Worm (Caenorhabditis elegans) whole organism, late embryonic: Measurements from ENCODE around the gene srh-193.
"Not testable (repeated sequence)": the region's sequence is repeated elsewhere in the genome, so short reads cannot be mapped to it uniquely, and the experiment has no call there.

Source experiments
- C08G9.2 ChIP-seq: sonication (generic microtip); optimal IDR thresholded peaks from 2 replicates; lab custom pipeline; 2016; ENCODE audit warnings: mild to moderate bottlenecking, missing genetic modification characterization, moderate library complexity, missing compliant biosample characterization
- Y22D7AL.16 ChIP-seq: sonication (generic microtip); optimal IDR thresholded peaks from 2 replicates; lab custom pipeline; 2016; ENCODE audit warnings: missing genetic modification characterization, missing compliant biosample characterization
- ama-1 ChIP-seq: fragments of 150-350 bp; optimal IDR thresholded peaks from 2 replicates; lab custom pipeline; 2014
- ceh-18 ChIP-seq: sonication (generic microtip); optimal IDR thresholded peaks from 2 replicates; lab custom pipeline; 2016; ENCODE audit warnings: missing genetic modification characterization, missing compliant biosample characterization
- ceh-24 ChIP-seq: sonication (generic microtip); optimal IDR thresholded peaks from 2 replicates; lab custom pipeline; 2016; ENCODE audit warnings: mild to moderate bottlenecking, missing genetic modification characterization, missing compliant biosample characterization
- ceh-31 ChIP-seq: sonication (generic microtip); optimal IDR thresholded peaks from 2 replicates; lab custom pipeline; 2016; ENCODE audit warnings: missing genetic modification characterization, missing compliant biosample characterization
- ceh-34 ChIP-seq: sonication (generic microtip); optimal IDR thresholded peaks from 2 replicates; lab custom pipeline; 2016; ENCODE audit warnings: mild to moderate bottlenecking, missing genetic modification characterization, missing compliant biosample characterization
- ceh-45 ChIP-seq: fragments of 200-800 bp; sonication (Bioruptor generic); IDR thresholded peaks from 2 replicates; pipeline ENCODE4 v1.3.6; 2022; ENCODE audit warnings: missing genetic modification reagents, missing genetic modification characterization, missing compliant biosample characterization
- ceh-48 ChIP-seq: sonication (generic microtip); optimal IDR thresholded peaks from 2 replicates; lab custom pipeline; 2016; ENCODE audit warnings: missing genetic modification characterization, inconsistent platforms, missing compliant biosample characterization
- ceh-6 ChIP-seq: fragments of 200-800 bp; sonication (Bioruptor generic); optimal IDR thresholded peaks from 2 replicates; lab custom pipeline; 2018; ENCODE audit warnings: mild to moderate bottlenecking, missing genetic modification characterization, missing compliant biosample characterization
- ceh-9 ChIP-seq: sonication (generic microtip); optimal IDR thresholded peaks from 2 replicates; lab custom pipeline; 2016; ENCODE audit warnings: mild to moderate bottlenecking, missing genetic modification characterization, inconsistent platforms, missing compliant biosample characterization
- che-1 ChIP-seq: sonication (generic microtip); optimal IDR thresholded peaks from 2 replicates; lab custom pipeline; 2016; ENCODE audit warnings: mild to moderate bottlenecking, missing genetic modification characterization, missing compliant biosample characterization
- dmd-4 ChIP-seq: sonication (generic microtip); optimal IDR thresholded peaks from 2 replicates; lab custom pipeline; 2016; ENCODE audit warnings: borderline replicate concordance, missing genetic modification characterization, missing compliant biosample characterization
- eyg-1 ChIP-seq: sonication (generic microtip); optimal IDR thresholded peaks from 2 replicates; lab custom pipeline; 2016; ENCODE audit warnings: missing genotype, missing genetic modification characterization, missing compliant biosample characterization
- fax-1 ChIP-seq: sonication (generic microtip); optimal IDR thresholded peaks from 2 replicates; lab custom pipeline; 2016; ENCODE audit warnings: missing genotype, missing genetic modification characterization, missing compliant biosample characterization
- fkh-10 ChIP-seq: fragments of 150-350 bp; optimal IDR thresholded peaks from 2 replicates; lab custom pipeline; 2014; ENCODE audit warnings: missing biosample characterization, missing genetic modification reagents, missing genetic modification characterization
- fkh-6 ChIP-seq: sonication (generic microtip); optimal IDR thresholded peaks from 2 replicates; lab custom pipeline; 2016; ENCODE audit warnings: missing genetic modification characterization, missing compliant biosample characterization
- hlh-13 ChIP-seq: fragments of 200-800 bp; sonication (Bioruptor generic); optimal IDR thresholded peaks from 2 replicates; lab custom pipeline; 2018; ENCODE audit warnings: mild to moderate bottlenecking, missing genetic modification characterization, missing compliant biosample characterization
- hlh-6 ChIP-seq: sonication (generic microtip); optimal IDR thresholded peaks from 2 replicates; lab custom pipeline; 2016; ENCODE audit warnings: missing genotype, missing genetic modification characterization, missing compliant biosample characterization
- hlh-8 ChIP-seq: sonication (generic microtip); optimal IDR thresholded peaks from 2 replicates; lab custom pipeline; 2016; ENCODE audit warnings: missing genotype, missing genetic modification characterization, missing compliant biosample characterization
- lim-6 ChIP-seq: sonication (generic microtip); optimal IDR thresholded peaks from 2 replicates; lab custom pipeline; 2016; ENCODE audit warnings: missing genetic modification characterization, missing compliant biosample characterization
- lin-11 ChIP-seq: fragments of 200-800 bp; sonication (Bioruptor generic); optimal IDR thresholded peaks from 2 replicates; lab custom pipeline; 2018; ENCODE audit warnings: mild to moderate bottlenecking, missing genetic modification characterization, missing compliant biosample characterization
- madf-2 ChIP-seq: sonication (generic microtip); optimal IDR thresholded peaks from 2 replicates; lab custom pipeline; 2017; ENCODE audit warnings: missing genetic modification characterization, missing compliant biosample characterization
- npax-4 ChIP-seq: sonication (generic microtip); optimal IDR thresholded peaks from 2 replicates; lab custom pipeline; 2016; ENCODE audit warnings: missing genetic modification characterization, missing compliant biosample characterization
- odd-2 ChIP-seq: sonication (generic microtip); optimal IDR thresholded peaks from 2 replicates; lab custom pipeline; 2017; ENCODE audit warnings: antibody characterized with exemption, mild to moderate bottlenecking, missing genetic modification characterization, missing compliant biosample characterization
- pha-2 ChIP-seq: sonication (generic microtip); optimal IDR thresholded peaks from 2 replicates; lab custom pipeline; 2017; ENCODE audit warnings: mild to moderate bottlenecking, missing genetic modification characterization, missing compliant biosample characterization
- ref-2 ChIP-seq: sonication (generic microtip); optimal IDR thresholded peaks from 2 replicates; lab custom pipeline; 2016; ENCODE audit warnings: missing genetic modification characterization, missing compliant biosample characterization
- rnt-1 ChIP-seq: sonication (generic microtip); optimal IDR thresholded peaks from 2 replicates; lab custom pipeline; 2016; ENCODE audit warnings: missing genetic modification characterization, missing compliant biosample characterization
- sox-2 ChIP-seq: fragments of 200-800 bp; sonication (Bioruptor generic); IDR thresholded peaks from 2 replicates; pipeline ENCODE4 v1.3.6; 2022; ENCODE audit warnings: missing genetic modification reagents, missing genetic modification characterization, missing compliant biosample characterization
- sox-4 ChIP-seq: sonication (generic microtip); optimal IDR thresholded peaks from 2 replicates; lab custom pipeline; 2017; ENCODE audit warnings: mild to moderate bottlenecking, missing genetic modification characterization, inconsistent platforms, missing compliant biosample characterization
- syd-9 ChIP-seq: sonication (generic microtip); optimal IDR thresholded peaks from 2 replicates; lab custom pipeline; 2016; ENCODE audit warnings: mild to moderate bottlenecking, missing genetic modification characterization, moderate library complexity, missing compliant biosample characterization
- unc-3 ChIP-seq, 2 experiments: fragments of 200-800 bp in 1 of 2; sonication (Bioruptor generic) in 1 of 2; sonication (generic microtip) in 1 of 2; conservative IDR thresholded peaks in 1 of 2; optimal IDR thresholded peaks in 1 of 2; 2 replicates each; pipeline versions ENCODE4 v1.3.6 to Lab custom; 2016 to 2022; ENCODE audit warnings: missing compliant biosample characterization in 2 of 2, missing genetic modification characterization in 2 of 2, missing genetic modification reagents in 1 of 2
- unc-42 ChIP-seq: sonication (generic microtip); optimal IDR thresholded peaks from 2 replicates; lab custom pipeline; 2016; ENCODE audit warnings: missing genotype, missing genetic modification characterization, missing compliant biosample characterization
- unc-86 ChIP-seq: sonication (generic microtip); optimal IDR thresholded peaks from 2 replicates; lab custom pipeline; 2016; ENCODE audit warnings: missing genetic modification characterization, missing compliant biosample characterization
- ztf-16 ChIP-seq: sonication (generic microtip); optimal IDR thresholded peaks from 2 replicates; lab custom pipeline; 2017; ENCODE audit warnings: missing genetic modification characterization, missing compliant biosample characterization

srh-193 gene

DNA sequence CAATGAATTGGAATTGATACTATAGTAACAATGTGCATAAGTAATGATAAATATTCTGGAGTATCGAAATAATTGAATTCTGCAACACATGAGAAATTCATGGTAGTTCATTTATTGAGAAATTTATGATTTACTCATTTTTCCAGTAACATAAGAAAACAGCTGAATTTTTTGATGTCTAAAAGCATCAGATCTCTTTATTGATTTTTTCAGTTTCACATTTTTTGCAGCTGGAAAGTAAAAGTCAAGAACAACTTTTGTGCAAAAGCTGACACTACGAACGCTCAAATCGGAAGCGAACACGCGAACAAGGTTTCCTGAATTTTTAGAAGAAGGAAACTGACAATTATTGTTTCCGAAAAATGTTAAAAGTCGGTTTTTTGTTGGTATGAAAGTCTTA is at the start of gene srh-193:
TSS of gene srh-193 (minus strand) at position 101 of the 400 bp plus-strand sequence.
- TF ChIP-seq fkh-10; hlh-8 (tag; lab: Kevin White, UChicago); ceh-34 (tag; lab: Kevin White, UChicago): not testable (repeated sequence)
- TF ChIP-seq, all 69 proteins: peak for 0; not testable (repeated sequence) for 69

DNA sequence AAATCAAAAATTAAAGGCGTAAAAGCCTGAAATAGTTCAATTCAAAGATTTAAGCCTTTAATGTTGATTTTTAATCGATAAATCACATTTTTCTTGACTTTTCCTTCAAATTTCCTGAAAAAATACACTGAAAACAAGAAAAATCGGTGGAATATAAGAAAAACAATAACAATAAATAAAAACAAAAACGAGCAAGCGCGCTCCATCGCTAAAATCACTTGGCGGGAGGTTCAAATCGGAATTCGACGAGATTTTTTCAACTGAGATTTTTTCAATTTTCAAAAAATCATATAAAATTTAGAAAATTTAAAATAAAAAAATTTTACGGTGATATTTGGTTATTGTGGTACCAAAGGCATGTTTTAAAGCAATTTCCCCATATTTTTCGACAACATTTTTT is 49.5 kb upstream of the srh-193 start:
- TF ChIP-seq ztf-16 (no peak), sox-2 (GFP tag; lab: Robert Waterston, UW) (no peak), hlh-6 (tag; lab: Kevin White, UChicago) (no peak), ceh-45 (GFP tag; lab: Robert Waterston, UW) (no peak), ceh-31 (tag; lab: Kevin White, UChicago) (no peak), ceh-48 (tag; lab: Kevin White, UChicago) (no peak)

DNA sequence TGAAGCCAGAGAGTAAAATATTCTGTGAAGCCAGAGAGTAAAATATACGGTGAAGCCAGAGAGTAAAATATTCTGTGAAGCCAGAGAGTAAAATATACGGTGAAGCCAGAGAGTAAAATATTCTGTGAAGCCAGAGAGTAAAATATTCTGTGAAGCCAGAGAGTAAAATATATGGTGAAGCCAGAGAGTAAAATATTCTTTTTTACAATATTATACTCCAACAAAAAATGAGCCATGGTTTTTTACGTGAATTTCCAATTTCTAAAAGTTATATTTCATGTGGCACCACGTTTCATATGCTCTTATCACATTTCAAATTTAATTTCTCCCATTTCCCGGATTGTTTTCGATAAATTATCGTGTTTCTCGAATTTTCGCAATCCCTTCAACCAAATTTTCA is 46.5 kb upstream of the srh-193 start, which contains the start of gene irld-1:
TSS of gene irld-1 (plus strand) at position 301 of the 400 bp plus-strand sequence.
- not testable (repeated sequence) for TF ChIP-seq npax-4, pha-2, ceh-9 (tag; lab: Kevin White, UChicago)

DNA sequence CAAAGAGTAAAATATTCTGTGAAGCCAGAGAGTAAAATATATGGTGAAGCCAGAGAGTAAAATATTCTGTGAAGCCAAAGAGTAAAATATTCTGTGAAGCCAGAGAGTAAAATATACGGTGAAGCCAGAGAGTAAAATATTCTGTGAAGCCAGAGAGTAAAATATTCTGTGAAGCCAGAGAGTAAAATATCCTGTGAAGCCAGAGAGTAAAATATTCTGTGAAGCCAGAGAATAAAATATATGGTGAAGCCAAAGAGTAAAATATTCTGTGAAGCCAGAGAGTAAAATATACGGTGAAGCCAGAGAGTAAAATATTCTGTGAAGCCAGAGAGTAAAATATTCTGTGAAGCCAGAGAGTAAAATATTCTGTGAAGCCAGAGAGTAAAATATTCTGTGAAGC is 43.5 kb upstream of the srh-193 start:
- 0 out of 2 replicates have a peak, but pooled peaks have one; percentile 33 for TF ChIP-seq unc-3 (GFP tag; conservative IDR thresholded peaks at IDR 0.05; lab: Robert Waterston, UW)
- not testable (repeated sequence) for TF ChIP-seq unc-3 (tag; optimal IDR thresholded peaks at IDR 0.05; lab: Kevin White, UChicago)
- 0 out of 2 replicates have a peak, but pooled peaks have one; percentile 26 for TF ChIP-seq ceh-45 (GFP tag; lab: Robert Waterston, UW)

DNA sequence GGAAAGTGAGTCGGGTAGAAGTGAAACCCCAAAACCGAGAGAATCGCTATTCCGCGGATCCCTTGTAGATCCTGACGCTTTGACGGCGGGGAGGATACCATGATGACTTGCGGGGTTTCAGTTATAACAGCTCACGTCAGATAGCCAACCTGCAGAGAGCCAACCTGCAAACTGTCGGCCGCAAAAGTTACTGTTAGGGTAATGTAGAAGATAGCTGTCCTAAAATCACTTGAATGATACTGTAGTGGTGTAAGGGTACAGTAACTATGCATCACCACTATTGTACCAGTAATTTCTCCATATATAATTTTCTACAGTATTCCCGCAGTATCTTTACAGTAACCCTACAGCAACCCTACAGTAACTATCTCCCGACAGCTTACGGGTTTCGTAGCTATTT is 42.5 kb upstream of the srh-193 start, which contains the start of gene oac-12:
TSS of gene oac-12 (minus strand) at position 101 of the 400 bp plus-strand sequence.
- TF ChIP-seq Y22D7AL.16 (tag; lab: Kevin White, UChicago) (no peak), ceh-24 (no peak), npax-4 (tag; lab: Kevin White, UChicago) (no peak), hlh-13 (GFP tag; lab: Kevin White, UChicago) (no peak), lin-11 (tag; lab: Kevin White, UChicago) (no peak), unc-42 (no peak), ceh-9 (tag; lab: Kevin White, UChicago) (no peak), odd-2 (tag; lab: Kevin White, UChicago) (no peak), C08G9.2 (tag; lab: Kevin White, UChicago) (no peak), syd-9 (tag; lab: Kevin White, UChicago) (no peak), madf-2 (no peak), ceh-6 (no peak), ceh-45 (GFP tag; lab: Robert Waterston, UW) (no peak), rnt-1 (tag; lab: Kevin White, UChicago) (no peak), lim-6 (no peak)

DNA sequence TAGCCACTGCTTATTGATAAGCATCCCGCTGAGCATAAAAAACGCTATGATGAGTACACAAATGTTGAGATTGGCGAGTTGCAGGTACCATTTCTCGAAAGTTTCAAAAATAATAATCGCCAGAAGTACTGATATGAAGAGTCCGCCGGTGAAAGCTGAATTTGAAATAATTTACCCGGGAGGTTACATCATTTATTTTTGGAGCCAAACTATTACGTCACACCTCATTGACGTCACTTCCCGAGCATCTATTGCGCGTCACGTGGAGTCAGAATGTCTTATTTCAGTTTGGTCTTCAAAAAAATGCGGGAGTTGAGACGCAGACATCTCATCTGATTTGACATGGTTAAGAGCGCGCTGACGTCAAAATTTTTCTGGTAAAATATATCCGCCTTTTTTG is 40.8 kb upstream of the srh-193 start:
- no peak for TF ChIP-seq fkh-6 (tag; lab: Kevin White, UChicago)
- no peak for TF ChIP-seq ceh-31 (tag; lab: Kevin White, UChicago)
- no peak for TF ChIP-seq ceh-34 (tag; lab: Kevin White, UChicago)
- no peak for TF ChIP-seq unc-86
- TF ChIP-seq madf-2 = no peak
- TF ChIP-seq dmd-4 (tag; lab: Kevin White, UChicago) = no peak
- TF ChIP-seq ama-1 (lab: Kevin White, UChicago) = no peak
- TF ChIP-seq rnt-1 (tag; lab: Kevin White, UChicago) = no peak
- TF ChIP-seq che-1 (tag; lab: Kevin White, UChicago) = no peak
- TF ChIP-seq npax-4 (tag; lab: Kevin White, UChicago) = no peak
- TF ChIP-seq fax-1 (tag; lab: Kevin White, UChicago) = no peak
- no peak for TF ChIP-seq sox-4 (tag; lab: Kevin White, UChicago)
- no peak for TF ChIP-seq ref-2 (tag; lab: Kevin White, UChicago)
- no peak for TF ChIP-seq eyg-1 (tag; lab: Kevin White, UChicago)
- no peak for TF ChIP-seq ceh-18
